Fruit fly (Drosophila melanogaster): ENCODE data around the gene Ent2.

Ent2 gene

dm6 chr2L:6557429-6558384, 4.4 kb upstream of the Ent2 start, which contains the start of the genes IFT52 and COX5B (continued):
- peak; percentile 17; the same call in 1 of the 2 replicates for TF ChIP-seq CG7372 (GFP tag; IDR thresholded peaks at IDR 0.05)
- peak; percentile 67 for TF ChIP-seq CG11504 (tag; optimal IDR thresholded peaks at IDR 0.05)
- peak; percentile 46 for TF ChIP-seq CG12942 (GFP tag; optimal IDR thresholded peaks at IDR 0.05)
- TF ChIP-seq Hr39 (optimal IDR thresholded peaks at IDR 0.05) = no peak
- TF ChIP-seq otp (GFP tag; IDR thresholded peaks at IDR 0.05) = 0 out of 3 replicates have a peak, but pooled peaks have one; percentile 32
- peak; percentile 30 for TF ChIP-seq BtbVII (GFP tag; optimal IDR thresholded peaks at IDR 0.05)
- no peak for TF ChIP-seq Atf3 (GFP tag; optimal IDR thresholded peaks at IDR 0.05)
- peak; percentile 63 for TF ChIP-seq CG1233 (GFP tag; optimal IDR thresholded peaks at IDR 0.05)
- TF ChIP-seq CG7928 (GFP tag; optimal IDR thresholded peaks at IDR 0.05) = no peak
- TF ChIP-seq CG1024 (GFP tag; IDR thresholded peaks at IDR 0.05) = peak; percentile 48; the same call in 1 of the 2 replicates
- TF ChIP-seq Atf-2 (GFP tag; optimal IDR thresholded peaks at IDR 0.05) = peak; percentile 51
- TF ChIP-seq Side (GFP tag; optimal IDR thresholded peaks at IDR 0.05) = peak; percentile 40
- TF ChIP-seq sug (tag; optimal IDR thresholded peaks at IDR 0.05) = peak; percentile 60
- TF ChIP-seq so (GFP tag; IDR thresholded peaks at IDR 0.05) = no peak
- peak; percentile 82 for TF ChIP-seq ems (GFP tag; optimal IDR thresholded peaks at IDR 0.05)
- TF ChIP-seq CG42726 (GFP tag; IDR thresholded peaks at IDR 0.05; ENCODE audit: partially characterized antibody) = peak; percentile 50; the same call in 1 of the 2 replicates
- TF ChIP-seq Mad (GFP tag; optimal IDR thresholded peaks at IDR 0.05) = peak; percentile 66
- TF ChIP-seq CG14050 (GFP tag; IDR thresholded peaks at IDR 0.05) = peak; percentile 35; the same call in 1 of the 3 replicates
- TF ChIP-seq HLH54F (GFP tag; optimal IDR thresholded peaks at IDR 0.05) = peak; percentile 75
- no peak for TF ChIP-seq CG3407 (GFP tag; optimal IDR thresholded peaks at IDR 0.05)
- TF ChIP-seq sisA (GFP tag; IDR thresholded peaks at IDR 0.05) = peak; percentile 73
- peak; percentile 92 for TF ChIP-seq CG11456 (GFP tag; IDR thresholded peaks at IDR 0.05)
- no peak for TF ChIP-seq CG12236 (GFP tag; optimal IDR thresholded peaks at IDR 0.05)
- TF ChIP-seq CG7357 (GFP tag; IDR thresholded peaks at IDR 0.05) = peak; percentile 57; the same call in 1 of the 3 replicates
- TF ChIP-seq CG17328 (GFP tag; IDR thresholded peaks at IDR 0.05) = peak; percentile 46
- peak; percentile 40 for TF ChIP-seq CG34376 (GFP tag; optimal IDR thresholded peaks at IDR 0.05)
- peak; percentile 27 for TF ChIP-seq CG30403 (GFP tag; optimal IDR thresholded peaks at IDR 0.05)
- peak; percentile 36; the same call in 2 of the 3 replicates for TF ChIP-seq croc (GFP tag; conservative IDR thresholded peaks at IDR 0.05)
- no peak for TF ChIP-seq abd-A (tag; optimal IDR thresholded peaks at IDR 0.05)
- no peak for TF ChIP-seq CG11093 (GFP tag; IDR thresholded peaks at IDR 0.05)
- no peak for TF ChIP-seq mld (GFP tag; IDR thresholded peaks at IDR 0.05; ENCODE audit: partially characterized antibody)
- peak; percentile 87 for TF ChIP-seq Xbp1 (GFP tag; optimal IDR thresholded peaks at IDR 0.05)
- TF ChIP-seq klu (GFP tag; IDR thresholded peaks at IDR 0.05) = peak; percentile 37; the same call in 1 of the 2 replicates
- TF ChIP-seq CTCF (GFP tag; optimal IDR thresholded peaks at IDR 0.05) = peak; percentile 96

- TF ChIP-seq dmrt99B (tag; optimal IDR thresholded peaks at IDR 0.05) (no peak), Lhr (GFP tag; optimal IDR thresholded peaks at IDR 0.05) (no peak), CG15073 (GFP tag; optimal IDR thresholded peaks at IDR 0.05) (no peak), maf-S (GFP tag; optimal IDR thresholded peaks at IDR 0.05) (no peak), wor (GFP tag; IDR thresholded peaks at IDR 0.05) (no peak), CG15011 (GFP tag; optimal IDR thresholded peaks at IDR 0.05) (no peak), CG3065 (GFP tag; optimal IDR thresholded peaks at IDR 0.05) (no peak), MESR4 (GFP tag; optimal IDR thresholded peaks at IDR 0.05) (no peak), CG10565 (GFP tag; optimal IDR thresholded peaks at IDR 0.05) (no peak), CG4707 (GFP tag; optimal IDR thresholded peaks at IDR 0.05) (no peak), dan (GFP tag; IDR thresholded peaks at IDR 0.05) (no peak), kay (GFP tag; optimal IDR thresholded peaks at IDR 0.05) (no peak), vfl (GFP tag; optimal IDR thresholded peaks at IDR 0.05) (no peak)
These were observed 3.0 kb upstream of the Ent2 start, which contains the start of gene COX5BL for dm6 chr2L:6559131-6559530. Gene COX5BL (plus strand): TSS chr2L:6559431.

All from whole organism, embryonic.